Fruit fly (Drosophila melanogaster) whole organism, embryonic: ENCODE data around the gene FASN2.

Experiments used
- Asciz ChIP-seq: fragments of 200-800 bp; sonication (Bioruptor generic); optimal IDR thresholded peaks from 2 replicates; lab custom pipeline; 2017; ENCODE audit warnings: missing biosample characterization, mild to moderate bottlenecking, missing genetic modification characterization, missing genetic modification reagents
- B-H2 ChIP-seq: fragments of 200-800 bp; sonication (Bioruptor generic); optimal IDR thresholded peaks from 2 replicates; lab custom pipeline; 2018; ENCODE audit warnings: missing biosample characterization, mild to moderate bottlenecking, missing genetic modification characterization
- Bdp1 ChIP-seq: fragments of 200-800 bp; sonication (Bioruptor generic); optimal IDR thresholded peaks from 3 replicates; lab custom pipeline; 2016; ENCODE audit warnings: missing biosample characterization, missing genetic modification characterization
- CG10147 ChIP-seq: fragments of 200-800 bp; sonication (Bioruptor generic); optimal IDR thresholded peaks from 2 replicates; lab custom pipeline; 2019; ENCODE audit warnings: missing biosample characterization, mild to moderate bottlenecking, missing genetic modification characterization, moderate library complexity
- CG1024 ChIP-seq: fragments of 200-800 bp; sonication (Bioruptor generic); IDR thresholded peaks from 2 replicates; pipeline ENCODE4 v1.3.6; 2022; ENCODE audit warnings: missing biosample characterization, missing genetic modification characterization
- CG10274 ChIP-seq: fragments of 200-800 bp; sonication (Bioruptor generic); optimal IDR thresholded peaks from 3 replicates; lab custom pipeline; 2017; ENCODE audit warnings: missing biosample characterization, mild to moderate bottlenecking, missing genetic modification characterization
- CG14014 ChIP-seq: fragments of 200-800 bp; sonication (Bioruptor generic); IDR thresholded peaks from 2 replicates; pipeline ENCODE4 v1.3.6; 2022; ENCODE audit warnings: missing biosample characterization, missing genetic modification characterization
- CG15696 ChIP-seq: fragments of 200-800 bp; sonication (Bioruptor generic); optimal IDR thresholded peaks from 2 replicates; lab custom pipeline; 2019; ENCODE audit warnings: missing biosample characterization, mild to moderate bottlenecking, missing genetic modification characterization, moderate library complexity
- CG18764 ChIP-seq: fragments of 200-800 bp; sonication (Bioruptor generic); optimal IDR thresholded peaks from 3 replicates; lab custom pipeline; 2016; ENCODE audit warnings: missing biosample characterization, missing genetic modification characterization
- CG30020 ChIP-seq: fragments of 200-800 bp; optimal IDR thresholded peaks from 2 replicates; lab custom pipeline; 2019; ENCODE audit warnings: missing biosample characterization, mild to moderate bottlenecking, missing genetic modification characterization, moderate library complexity
- CG30431 ChIP-seq: fragments of 200-800 bp; sonication (Bioruptor generic); optimal IDR thresholded peaks from 2 replicates; lab custom pipeline; 2017; ENCODE audit warnings: missing biosample characterization, missing genetic modification characterization
- CG31388 ChIP-seq: fragments of 200-800 bp; sonication (Bioruptor generic); optimal IDR thresholded peaks from 2 replicates; lab custom pipeline; 2016; ENCODE audit warnings: missing biosample characterization, missing genetic modification characterization
- CG34422 ChIP-seq: fragments of 200-800 bp; sonication (Bioruptor generic); IDR thresholded peaks from 3 replicates; pipeline ENCODE4 v1.3.6; 2022; ENCODE audit warnings: missing biosample characterization, missing genetic modification characterization
- CG4282 ChIP-seq: fragments of 200-800 bp; sonication (Bioruptor generic); optimal IDR thresholded peaks from 2 replicates; lab custom pipeline; 2016; ENCODE audit warnings: missing biosample characterization, missing genetic modification characterization
- CG4328 ChIP-seq: fragments of 200-800 bp; sonication (Bioruptor generic); optimal IDR thresholded peaks from 3 replicates; lab custom pipeline; 2017; ENCODE audit warnings: missing biosample characterization, missing genetic modification reagents, missing genetic modification characterization
- CG6272 ChIP-seq: fragments of 200-800 bp; sonication (Bioruptor generic); IDR thresholded peaks from 2 replicates; pipeline ENCODE4 v1.3.6; 2022; ENCODE audit warnings: missing biosample characterization, missing genetic modification characterization
- CG6689 ChIP-seq: fragments of 200-800 bp; sonication (Bioruptor generic); IDR thresholded peaks from 2 replicates; pipeline ENCODE4 v1.3.6; 2022; ENCODE audit warnings: missing biosample characterization, missing genetic modification characterization
- CG7745 ChIP-seq: fragments of 200-800 bp; sonication (Bioruptor generic); optimal IDR thresholded peaks from 2 replicates; lab custom pipeline; 2018; ENCODE audit warnings: missing biosample characterization, mild to moderate bottlenecking, missing genetic modification characterization, moderate library complexity
- CG8290 ChIP-seq, 3 experiments: fragments of 200-800 bp; sonication (Bioruptor generic); optimal IDR thresholded peaks; 2 replicates each; lab custom pipeline; 2016 to 2019; ENCODE audit warnings: missing biosample characterization in 3 of 3, missing genetic modification characterization in 3 of 3, mild to moderate bottlenecking in 2 of 3, moderate library complexity in 1 of 3
- D19B ChIP-seq: fragments of 200-800 bp; sonication (Bioruptor generic); optimal IDR thresholded peaks from 2 replicates; lab custom pipeline; 2017; ENCODE audit warnings: missing biosample characterization, mild to moderate bottlenecking, missing genetic modification characterization
- Ets97D ChIP-seq: fragments of 200-800 bp; sonication (Bioruptor generic); optimal IDR thresholded peaks from 3 replicates; lab custom pipeline; 2016; ENCODE audit warnings: missing biosample characterization, missing genetic modification characterization
- Gsc ChIP-seq: fragments of 200-800 bp; sonication (Bioruptor generic); IDR thresholded peaks from 2 replicates; pipeline ENCODE4 v1.3.6; 2022; ENCODE audit warnings: missing biosample characterization, missing genetic modification characterization
- H15 ChIP-seq: fragments of 200-800 bp; sonication (Bioruptor generic); IDR thresholded peaks from 3 replicates; pipeline ENCODE4 v1.3.6; 2022; ENCODE audit warnings: missing biosample characterization, missing genetic modification characterization
- Hmr ChIP-seq: fragments of 200-800 bp; sonication (Bioruptor generic); optimal IDR thresholded peaks from 3 replicates; lab custom pipeline; 2017; ENCODE audit warnings: mild to moderate bottlenecking, missing biosample characterization, missing genetic modification reagents, missing genetic modification characterization
- Hr78 ChIP-seq, 2 experiments: fragments of 200-800 bp in 1 of 2; fragments of >200 bp in 1 of 2; sonication (Bioruptor generic) in 1 of 2; optimal IDR thresholded peaks; 2 replicates each; lab custom pipeline; 2017 to 2019; ENCODE audit warnings: missing biosample characterization in 2 of 2, missing genetic modification characterization in 2 of 2, mild to moderate bottlenecking in 1 of 2, moderate library complexity in 1 of 2
- Lpt ChIP-seq: fragments of >200 bp; optimal IDR thresholded peaks from 2 replicates; lab custom pipeline; 2018; ENCODE audit warnings: missing biosample characterization, missing genetic modification characterization
- Med ChIP-seq: fragments of 200-800 bp; sonication (Bioruptor generic); peaks from one replicate; lab custom pipeline; 2016; ENCODE audit warnings: missing biosample characterization, missing genetic modification characterization, mild to moderate bottlenecking, inconsistent platforms, moderate library complexity
- NFAT ChIP-seq: fragments of 200-800 bp; sonication (Bioruptor generic); IDR thresholded peaks from 2 replicates; pipeline ENCODE4 v1.3.6; 2022; ENCODE audit warnings: missing biosample characterization, missing genetic modification characterization
- Neu2 ChIP-seq: fragments of 200-800 bp; sonication (Bioruptor generic); optimal IDR thresholded peaks from 3 replicates; lab custom pipeline; 2016; ENCODE audit warnings: missing biosample characterization, missing genetic modification characterization, borderline replicate concordance
- Nf-YA ChIP-seq: fragments of 200-800 bp; sonication (Bioruptor generic); IDR thresholded peaks from 2 replicates; pipeline ENCODE4 v1.3.6; 2022; ENCODE audit warnings: missing biosample characterization, missing genetic modification characterization
- PHDP ChIP-seq: fragments of 200-800 bp; sonication (Bioruptor generic); optimal IDR thresholded peaks from 3 replicates; lab custom pipeline; 2018; ENCODE audit warnings: missing biosample characterization, mild to moderate bottlenecking, missing genetic modification characterization, moderate library complexity
- Poxn ChIP-seq: fragments of 200-800 bp; sonication (Bioruptor generic); IDR thresholded peaks from 2 replicates; pipeline ENCODE4 v1.3.6; 2022; ENCODE audit warnings: missing biosample characterization, missing genetic modification characterization
- Sry-δ ChIP-seq: fragments of 200-800 bp; sonication (Bioruptor generic); optimal IDR thresholded peaks from 2 replicates; lab custom pipeline; 2016; ENCODE audit warnings: missing biosample characterization, missing genetic modification characterization
- Ssrp ChIP-seq: fragments of 200-800 bp; sonication (Bioruptor generic); optimal IDR thresholded peaks from 2 replicates; lab custom pipeline; 2018; ENCODE audit warnings: missing biosample characterization, mild to moderate bottlenecking, missing genetic modification characterization, moderate library complexity
- ara ChIP-seq: fragments of 200-800 bp; sonication (Bioruptor generic); IDR thresholded peaks from 2 replicates; pipeline ENCODE4 v1.3.6; 2022; ENCODE audit warnings: missing biosample characterization, missing genetic modification characterization
- cwo ChIP-seq: fragments of 200-800 bp; sonication (Bioruptor generic); optimal IDR thresholded peaks from 3 replicates; lab custom pipeline; 2017; ENCODE audit warnings: missing biosample characterization, missing genetic modification characterization, mild to moderate bottlenecking, moderate library complexity, missing genetic modification reagents
- dmrt11E ChIP-seq: fragments of 200-800 bp; sonication (Bioruptor generic); optimal IDR thresholded peaks from 3 replicates; lab custom pipeline; 2018; ENCODE audit warnings: missing biosample characterization, mild to moderate bottlenecking, missing genetic modification characterization, moderate library complexity
- dysf ChIP-seq: fragments of 200-800 bp; sonication (Bioruptor generic); IDR thresholded peaks from 3 replicates; pipeline ENCODE4 v1.3.6; 2022; ENCODE audit warnings: missing biosample characterization, missing genetic modification characterization
- exex ChIP-seq: fragments of 200-800 bp; sonication (Bioruptor generic); optimal IDR thresholded peaks from 4 replicates; lab custom pipeline; 2018; ENCODE audit warnings: missing biosample characterization, mild to moderate bottlenecking, missing genetic modification characterization, moderate library complexity
- gfzf ChIP-seq: fragments of 200-800 bp; sonication (Bioruptor generic); optimal IDR thresholded peaks from 2 replicates; lab custom pipeline; 2016; ENCODE audit warnings: missing biosample characterization, mild to moderate bottlenecking, missing genetic modification characterization, moderate library complexity
- inv ChIP-seq: fragments of 200-800 bp; sonication (Bioruptor generic); IDR thresholded peaks from 2 replicates; pipeline ENCODE4 v1.3.6; 2022; ENCODE audit warnings: missing biosample characterization, missing genetic modification characterization; ENCODE audit not compliant: partially characterized antibody
- mam ChIP-seq: fragments of 200-800 bp; sonication (Bioruptor generic); optimal IDR thresholded peaks from 3 replicates; lab custom pipeline; 2016; ENCODE audit warnings: missing biosample characterization, missing genetic modification characterization
- sisA ChIP-seq: fragments of 200-800 bp; sonication (Bioruptor generic); IDR thresholded peaks from 2 replicates; pipeline ENCODE4 v1.3.6; 2022; ENCODE audit warnings: missing biosample characterization, missing genetic modification characterization
- tap ChIP-seq: fragments of 200-800 bp; optimal IDR thresholded peaks from 3 replicates; lab custom pipeline; 2019; ENCODE audit warnings: missing biosample characterization, mild to moderate bottlenecking, missing genetic modification characterization, moderate library complexity
- tgo ChIP-seq: fragments of 200-800 bp; sonication (Bioruptor generic); IDR thresholded peaks from 3 replicates; pipeline ENCODE4 v1.3.6; 2022; ENCODE audit warnings: missing biosample characterization, missing genetic modification characterization
- unc-4 ChIP-seq: fragments of 200-800 bp; sonication (Bioruptor generic); IDR thresholded peaks from 2 replicates; pipeline ENCODE4 v1.3.6; 2022; ENCODE audit warnings: missing biosample characterization, missing genetic modification characterization; ENCODE audit not compliant: partially characterized antibody
- vnd ChIP-seq: fragments of 200-800 bp; sonication (Bioruptor generic); IDR thresholded peaks from 3 replicates; pipeline ENCODE4 v1.3.6; 2022; ENCODE audit warnings: missing biosample characterization, missing genetic modification characterization; ENCODE audit not compliant: partially characterized antibody
- zen ChIP-seq: fragments of 200-800 bp; sonication (Bioruptor generic); optimal IDR thresholded peaks from 3 replicates; lab custom pipeline; 2018; ENCODE audit warnings: missing biosample characterization, mild to moderate bottlenecking, missing genetic modification characterization, moderate library complexity
- zfh1 ChIP-seq: fragments of 200-800 bp; sonication (Bioruptor generic); IDR thresholded peaks from 3 replicates; pipeline ENCODE4 v1.3.6; 2022; ENCODE audit warnings: missing biosample characterization, missing genetic modification characterization
- zfh2 ChIP-seq: fragments of 200-800 bp; sonication (Bioruptor generic); optimal IDR thresholded peaks from 2 replicates; lab custom pipeline; 2016; ENCODE audit warnings: missing biosample characterization, missing genetic modification characterization

The FASN2 gene

DNA sequence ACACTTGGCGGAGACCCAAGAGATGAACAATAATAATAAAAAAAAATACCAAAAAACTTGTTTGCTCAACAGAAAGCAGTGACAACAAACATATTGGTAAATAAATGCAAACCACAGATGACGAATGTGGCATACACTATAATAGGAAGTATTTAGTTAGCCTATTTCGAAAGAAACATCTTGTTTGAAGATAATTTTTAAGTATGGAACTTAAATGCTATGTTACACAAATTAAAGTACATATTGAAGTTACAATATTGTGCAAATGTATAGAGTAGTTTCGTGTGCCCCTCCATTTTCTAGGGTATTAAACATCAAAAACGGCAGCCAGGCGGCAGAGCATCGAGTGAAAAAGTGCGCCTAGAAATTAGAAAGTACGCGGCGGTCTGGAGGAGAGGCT, 40.3 kb upstream of the FASN2 start (continued):
- no peak for TF ChIP-seq CG4328 (GFP tag; lab: Kevin White, UChicago)
- TF ChIP-seq CG18764 (GFP tag; lab: Kevin White, UChicago), result no peak
- TF ChIP-seq Med (GFP tag; lab: Kevin White, UChicago), result peak; percentile 80
- TF ChIP-seq unc-4 (GFP tag; lab: Robert Waterston, UW), result no peak
- TF ChIP-seq NFAT, result no peak
- TF ChIP-seq CG8290 (GFP tag; optimal IDR thresholded peaks at IDR 0.05; lab: Kevin White, UChicago), result no peak
- TF ChIP-seq CG8290 (tag; optimal IDR thresholded peaks at IDR 0.05; lab: Kevin White, UChicago), result peak in 1 of 2 experiments; percentile 61
- TF ChIP-seq Neu2 (GFP tag; lab: Kevin White, UChicago), result no peak
- TF ChIP-seq CG7745 (tag; lab: Kevin White, UChicago), result no peak
- TF ChIP-seq exex (tag; lab: Kevin White, UChicago), result no peak
- no peak for TF ChIP-seq vnd
- no peak for TF ChIP-seq gfzf (GFP tag; lab: Kevin White, UChicago)
- TF ChIP-seq tap (tag; lab: Kevin White, UChicago), result no peak
- no peak for TF ChIP-seq CG4282 (GFP tag; lab: Kevin White, UChicago)
- TF ChIP-seq zfh2, result no peak
- TF ChIP-seq dysf (GFP tag; lab: Robert Waterston, UW), result peak; percentile 63; the same call in 2 of the 3 replicates
- peak; percentile 4 for TF ChIP-seq Hmr (GFP tag; lab: Kevin White, UChicago)
- TF ChIP-seq CG1024 (GFP tag; lab: Robert Waterston, UW), result no peak
- TF ChIP-seq tgo (GFP tag; lab: Robert Waterston, UW), result no peak; the same call in 2 of the 3 replicates
- TF ChIP-seq CG31388 (GFP tag; lab: Kevin White, UChicago), result no peak
- peak; percentile 50 for TF ChIP-seq Ssrp (tag; lab: Kevin White, UChicago)
- TF ChIP-seq Hr78 (GFP tag; optimal IDR thresholded peaks at IDR 0.05; lab: Kevin White, UChicago), result peak in 1 of 2 experiments; percentile 9
- no peak for TF ChIP-seq CG30020
- peak; percentile 8; the same call in 1 of the 2 replicates for TF ChIP-seq CG14014
- peak; percentile 46; the same call in 1 of the 2 replicates for TF ChIP-seq ara
- TF ChIP-seq Nf-YA (GFP tag; lab: Robert Waterston, UW), result peak; percentile 50; the same call in 1 of the 2 replicates
- TF ChIP-seq PHDP (tag; lab: Kevin White, UChicago), result peak; percentile 76
- peak; percentile 38; the same call in 1 of the 2 replicates for TF ChIP-seq CG6689 (GFP tag; lab: Robert Waterston, UW)
- TF ChIP-seq Bdp1 (GFP tag; lab: Kevin White, UChicago), result no peak
- no peak for TF ChIP-seq Sry-δ (GFP tag; lab: Kevin White, UChicago)
- no peak for TF ChIP-seq CG10274
- no peak for TF ChIP-seq Lpt (GFP tag; lab: Kevin White, UChicago)
- TF ChIP-seq Poxn (GFP tag; lab: Robert Waterston, UW), result no peak
- TF ChIP-seq cwo (GFP tag; lab: Kevin White, UChicago), result no peak
- no peak for TF ChIP-seq zen
- TF ChIP-seq sisA (GFP tag; lab: Robert Waterston, UW), result peak; percentile 29; the same call in 1 of the 2 replicates
- TF ChIP-seq Gsc (GFP tag; lab: Robert Waterston, UW), result no peak
- TF ChIP-seq CG10147 (GFP tag; lab: Kevin White, UChicago), result no peak
- TF ChIP-seq B-H2, result no peak
- TF ChIP-seq Ets97D (GFP tag; lab: Kevin White, UChicago), result no peak
- no peak for TF ChIP-seq CG6272
- 0 out of 3 replicates have a peak, but pooled peaks have one; percentile 32 for TF ChIP-seq zfh1 (GFP tag; lab: Robert Waterston, UW)
- TF ChIP-seq CG34422, result no peak
- no peak for TF ChIP-seq CG30431
- TF ChIP-seq inv (GFP tag; lab: Robert Waterston, UW), result no peak
- TF ChIP-seq Asciz (GFP tag; lab: Kevin White, UChicago), result peak; percentile 88
- TF ChIP-seq mam (GFP tag; lab: Kevin White, UChicago), result no peak
- TF ChIP-seq CG15696, result no peak
- TF ChIP-seq H15 (GFP tag; lab: Robert Waterston, UW), result 0 out of 3 replicates have a peak, but pooled peaks have one; percentile 21
- TF ChIP-seq dmrt11E (tag; lab: Kevin White, UChicago), result no peak
- no peak for TF ChIP-seq D19B (GFP tag; lab: Kevin White, UChicago)
